Fruit fly (Drosophila melanogaster): ENCODE data around the gene CG18528.

Gene CG18528

DNA sequence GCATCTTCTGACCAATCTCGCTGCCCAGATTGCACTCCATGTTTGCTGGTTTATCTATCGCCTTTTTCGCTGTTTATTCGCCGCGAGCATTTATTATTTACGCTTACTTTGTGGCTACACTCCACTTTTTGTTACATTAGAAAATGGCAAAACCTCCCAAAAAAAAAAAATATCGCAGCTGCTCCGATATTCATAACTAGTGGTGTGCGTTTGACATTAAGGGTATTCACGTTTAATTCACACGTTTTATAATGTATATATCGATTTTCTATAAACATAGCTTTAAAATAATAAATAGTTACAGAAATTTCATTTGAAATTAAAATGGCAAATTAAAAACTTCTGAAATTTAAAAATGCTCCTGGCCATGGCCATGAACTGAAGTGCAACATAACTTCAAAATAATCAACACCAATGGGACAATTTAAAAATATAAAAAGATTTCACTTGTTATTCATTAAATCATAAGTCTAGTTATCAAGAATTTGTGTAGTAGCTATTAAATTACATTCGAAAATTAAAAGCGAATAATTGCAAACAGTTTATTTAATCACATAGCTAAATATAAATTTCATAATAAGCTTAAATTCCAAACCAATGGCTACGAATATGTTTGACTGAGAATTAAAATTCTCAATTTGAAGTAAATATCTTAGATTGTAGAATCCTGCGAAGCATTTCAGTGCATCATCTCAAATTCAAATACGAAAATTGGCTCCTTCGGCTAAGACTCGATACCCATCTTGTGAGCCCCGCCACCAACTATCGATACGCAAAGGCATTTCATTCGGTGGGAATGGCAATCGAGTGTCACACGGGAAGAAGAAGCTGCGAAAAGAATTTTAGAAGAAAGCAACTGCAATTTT, 41.5 kb downstream of the CG18528 start, which contains the start of the genes Nab2 and BRWD3 (continued):
- TF ChIP-seq dysf (GFP tag; IDR thresholded peaks at IDR 0.05) (peak; percentile 53; the same call in 1 of the 3 replicates), CG31365 (tag; optimal IDR thresholded peaks at IDR 0.05) (no peak), Scr (GFP tag; IDR thresholded peaks at IDR 0.05; ENCODE audit: partially characterized antibody) (peak; percentile 64), lmd (GFP tag; IDR thresholded peaks at IDR 0.05) (peak; percentile 22; the same call in 1 of the 2 replicates), sens-2 (GFP tag; IDR thresholded peaks at IDR 0.05) (peak; percentile 20; the same call in 1 of the 2 replicates), CG4617 (GFP tag; optimal IDR thresholded peaks at IDR 0.05; ENCODE audit: borderline replicate concordance) (peak; percentile 39), D19B (GFP tag; optimal IDR thresholded peaks at IDR 0.05) (no peak), Dip2 (GFP tag; IDR thresholded peaks at IDR 0.05) (no peak), CG30020 (tag; optimal IDR thresholded peaks at IDR 0.05) (peak; percentile 58), CG9932 (GFP tag; IDR thresholded peaks at IDR 0.05) (peak; percentile 76), CG1024 (GFP tag; IDR thresholded peaks at IDR 0.05) (0 out of 2 replicates have a peak, but pooled peaks have one; percentile 32), CG12155 (GFP tag; optimal IDR thresholded peaks at IDR 0.05) (peak; percentile 39), Rfx (GFP tag; IDR thresholded peaks at IDR 0.05) (peak; percentile 75), CG43689 (GFP tag; IDR thresholded peaks at IDR 0.05) (no peak), CG18011 (GFP tag; optimal IDR thresholded peaks at IDR 0.05) (no peak), CHES-1-like (GFP tag; optimal IDR thresholded peaks at IDR 0.05) (no peak), CG3847 (GFP tag; IDR thresholded peaks at IDR 0.05) (peak; percentile 52; the same call in 1 of the 2 replicates), ftz-f1 (GFP tag; optimal IDR thresholded peaks at IDR 0.05) (no peak), HLH54F (GFP tag; optimal IDR thresholded peaks at IDR 0.05) (no peak), Ravus (GFP tag; IDR thresholded peaks at IDR 0.05) (no peak), schlank (tag; optimal IDR thresholded peaks at IDR 0.05) (no peak), CG10565 (GFP tag; optimal IDR thresholded peaks at IDR 0.05) (no peak), chn (GFP tag; optimal IDR thresholded peaks at IDR 0.05) (no peak), ERR (GFP tag; optimal IDR thresholded peaks at IDR 0.05) (no peak), sima (GFP tag; optimal IDR thresholded peaks at IDR 0.05) (no peak), CG10321 (GFP tag; IDR thresholded peaks at IDR 0.05) (no peak), sob (GFP tag; IDR thresholded peaks at IDR 0.05) (peak; percentile 14; the same call in 1 of the 2 replicates), Dad (GFP tag; optimal IDR thresholded peaks at IDR 0.05) (no peak), caup (GFP tag; optimal IDR thresholded peaks at IDR 0.05; ENCODE audit: severe bottlenecking) (no peak), chinmo (GFP tag; IDR thresholded peaks at IDR 0.05; ENCODE audit: partially characterized antibody) (peak; percentile 45; the same call in 1 of the 4 replicates), ems (GFP tag; optimal IDR thresholded peaks at IDR 0.05) (no peak), dmrt11E (tag; optimal IDR thresholded peaks at IDR 0.05) (peak; percentile 38), slou (GFP tag; optimal IDR thresholded peaks at IDR 0.05) (no peak), Elba2 (GFP tag; optimal IDR thresholded peaks at IDR 0.05) (no peak), nau (GFP tag; optimal IDR thresholded peaks at IDR 0.05) (no peak), CG8478 (optimal IDR thresholded peaks at IDR 0.05) (no peak), disco-r (GFP tag; optimal IDR thresholded peaks at IDR 0.05) (no peak), sisA (GFP tag; IDR thresholded peaks at IDR 0.05) (peak; percentile 11; the same call in 1 of the 2 replicates), Usf (GFP tag; optimal IDR thresholded peaks at IDR 0.05) (no peak), CG17802 (tag; optimal IDR thresholded peaks at IDR 0.05) (no peak), CG4404 (GFP tag; IDR thresholded peaks at IDR 0.05) (no peak), CG8924 (tag; optimal IDR thresholded peaks at IDR 0.05) (peak; percentile 42), Lhr (GFP tag; optimal IDR thresholded peaks at IDR 0.05) (no peak), fru (optimal IDR thresholded peaks at IDR 0.05) (no peak), CG13775 (GFP tag; optimal IDR thresholded peaks at IDR 0.05) (peak; percentile 68), cas (GFP tag; IDR thresholded peaks at IDR 0.05) (no peak), ac (GFP tag; optimal IDR thresholded peaks at IDR 0.05) (no peak), CG12391 (tag; optimal IDR thresholded peaks at IDR 0.05) (peak; percentile 62), CG13287 (GFP tag; IDR thresholded peaks at IDR 0.05; ENCODE audit: partially characterized antibody) (peak; percentile 52), eyg (GFP tag; optimal IDR thresholded peaks at IDR 0.05) (no peak)

Measured in whole organism, embryonic.